Fruit fly (Drosophila melanogaster) whole organism, embryonic: Measurements from ENCODE around the gene CG42395.

Source experiments
- Atf3 ChIP-seq: fragments of 200-800 bp; sonication (Bioruptor generic); optimal IDR thresholded peaks from 3 replicates; lab custom pipeline; 2016; ENCODE audit warnings: missing biosample characterization, missing genetic modification characterization
- BEAF-32 ChIP-seq: fragments of 200-800 bp; sonication (Bioruptor generic); optimal IDR thresholded peaks from 3 replicates; lab custom pipeline; 2017; ENCODE audit warnings: missing biosample characterization, missing genetic modification characterization, mild to moderate bottlenecking, moderate library complexity, missing genetic modification reagents
- CG1024 ChIP-seq: fragments of 200-800 bp; sonication (Bioruptor generic); IDR thresholded peaks from 2 replicates; pipeline ENCODE4 v1.3.6; 2022; ENCODE audit warnings: missing biosample characterization, missing genetic modification characterization
- CG11696 ChIP-seq: fragments of 200-800 bp; sonication (Bioruptor generic); IDR thresholded peaks from 2 replicates; pipeline ENCODE4 v1.3.6; 2022; ENCODE audit warnings: missing biosample characterization, missing genetic modification characterization
- CG12942 ChIP-seq: fragments of 200-800 bp; sonication (Bioruptor generic); optimal IDR thresholded peaks from 3 replicates; lab custom pipeline; 2016; ENCODE audit warnings: missing biosample characterization, missing genetic modification characterization
- CG13624 ChIP-seq: fragments of 200-800 bp; sonication (Bioruptor generic); optimal IDR thresholded peaks from 2 replicates; lab custom pipeline; 2016; ENCODE audit warnings: missing biosample characterization, missing genetic modification characterization
- CG14014 ChIP-seq: fragments of 200-800 bp; sonication (Bioruptor generic); IDR thresholded peaks from 2 replicates; pipeline ENCODE4 v1.3.6; 2022; ENCODE audit warnings: missing biosample characterization, missing genetic modification characterization
- CG14050 ChIP-seq: fragments of 200-800 bp; sonication (Bioruptor generic); IDR thresholded peaks from 3 replicates; pipeline ENCODE4 v1.3.6; 2022; ENCODE audit warnings: missing biosample characterization, missing genetic modification characterization
- CG16779 ChIP-seq: fragments of 200-800 bp; sonication (Bioruptor generic); IDR thresholded peaks from 2 replicates; pipeline ENCODE4 v1.3.6; 2022; ENCODE audit warnings: missing biosample characterization, missing genetic modification characterization
- CG2712 ChIP-seq: fragments of 200-800 bp; optimal IDR thresholded peaks from 3 replicates; lab custom pipeline; 2019; ENCODE audit warnings: missing biosample characterization, mild to moderate bottlenecking, missing genetic modification characterization, moderate library complexity
- CG2875 ChIP-seq: fragments of 200-800 bp; sonication (Bioruptor generic); optimal IDR thresholded peaks from 2 replicates; lab custom pipeline; 2017; ENCODE audit warnings: missing biosample characterization, mild to moderate bottlenecking, missing genetic modification characterization, missing genetic modification reagents
- CG31441 ChIP-seq: fragments of 200-800 bp; sonication (Bioruptor generic); IDR thresholded peaks from 2 replicates; pipeline ENCODE4 v1.3.6; 2022; ENCODE audit warnings: missing biosample characterization, missing genetic modification characterization
- CG4328 ChIP-seq: fragments of 200-800 bp; sonication (Bioruptor generic); optimal IDR thresholded peaks from 3 replicates; lab custom pipeline; 2017; ENCODE audit warnings: missing biosample characterization, missing genetic modification reagents, missing genetic modification characterization
- CG4360 ChIP-seq: fragments of 200-800 bp; sonication (Bioruptor generic); IDR thresholded peaks from 2 replicates; pipeline ENCODE4 v1.3.6; 2022; ENCODE audit warnings: missing biosample characterization, missing genetic modification characterization
- CG6765 ChIP-seq: fragments of 200-800 bp; sonication (Bioruptor generic); optimal IDR thresholded peaks from 3 replicates; lab custom pipeline; 2017; ENCODE audit warnings: missing biosample characterization, mild to moderate bottlenecking, missing genetic modification characterization
- CG7786 ChIP-seq: fragments of 200-800 bp; sonication (Bioruptor generic); optimal IDR thresholded peaks from 2 replicates; lab custom pipeline; 2016; ENCODE audit warnings: missing biosample characterization, missing genetic modification characterization
- CG7963 ChIP-seq: fragments of 200-800 bp; sonication (Bioruptor generic); IDR thresholded peaks from 3 replicates; pipeline ENCODE4 v1.3.6; 2022; ENCODE audit warnings: missing biosample characterization, missing genetic modification characterization; ENCODE audit not compliant: partially characterized antibody
- CG8281 ChIP-seq: fragments of 200-800 bp; sonication (Bioruptor generic); optimal IDR thresholded peaks from 2 replicates; lab custom pipeline; 2018; ENCODE audit warnings: missing biosample characterization, mild to moderate bottlenecking, missing genetic modification characterization, moderate library complexity
- CG8478 ChIP-seq: fragments of >200 bp; optimal IDR thresholded peaks from 2 replicates; lab custom pipeline; 2018
- CG9797 ChIP-seq: fragments of 200-800 bp; sonication (Bioruptor generic); optimal IDR thresholded peaks from 3 replicates; lab custom pipeline; 2018; ENCODE audit warnings: missing biosample characterization, mild to moderate bottlenecking, missing genetic modification characterization
- Dip2 ChIP-seq: fragments of 200-800 bp; sonication (Bioruptor generic); IDR thresholded peaks from 2 replicates; pipeline ENCODE4 v1.3.6; 2022; ENCODE audit warnings: missing biosample characterization, missing genetic modification characterization
- Drgx ChIP-seq: fragments of 200-800 bp; sonication (Bioruptor generic); IDR thresholded peaks from 2 replicates; pipeline ENCODE4 v1.3.6; 2022; ENCODE audit warnings: missing biosample characterization, missing genetic modification characterization
- E2f2 ChIP-seq: fragments of 200-800 bp; sonication (Bioruptor generic); IDR thresholded peaks from 2 replicates; pipeline ENCODE4 v1.3.6; 2022; ENCODE audit warnings: missing biosample characterization, missing genetic modification characterization
- Gug ChIP-seq: fragments of 200-800 bp; sonication (Bioruptor generic); IDR thresholded peaks from 4 replicates; pipeline ENCODE4 v1.3.6; 2022; ENCODE audit warnings: missing biosample characterization, missing genetic modification characterization
- Kr ChIP-seq: fragments of 200-800 bp; sonication (Bioruptor generic); optimal IDR thresholded peaks from 2 replicates; lab custom pipeline; 2017; ENCODE audit warnings: missing biosample characterization, mild to moderate bottlenecking, missing genetic modification characterization
- MESR4 ChIP-seq: fragments of 200-800 bp; sonication (Bioruptor generic); optimal IDR thresholded peaks from 2 replicates; lab custom pipeline; 2018; ENCODE audit warnings: missing biosample characterization, mild to moderate bottlenecking, missing genetic modification characterization, moderate library complexity
- Poxn ChIP-seq: fragments of 200-800 bp; sonication (Bioruptor generic); IDR thresholded peaks from 2 replicates; pipeline ENCODE4 v1.3.6; 2022; ENCODE audit warnings: missing biosample characterization, missing genetic modification characterization
- Rx ChIP-seq: fragments of 200-800 bp; sonication (Bioruptor generic); IDR thresholded peaks from 2 replicates; pipeline ENCODE4 v1.3.6; 2022; ENCODE audit warnings: missing biosample characterization, missing genetic modification characterization
- Scr ChIP-seq: fragments of 200-800 bp; sonication (Bioruptor generic); IDR thresholded peaks from 2 replicates; pipeline ENCODE4 v1.3.6; 2022; ENCODE audit warnings: missing biosample characterization, missing genetic modification characterization; ENCODE audit not compliant: partially characterized antibody
- Sry-β ChIP-seq: fragments of 200-800 bp; sonication (Bioruptor generic); optimal IDR thresholded peaks from 2 replicates; lab custom pipeline; 2018; ENCODE audit warnings: missing biosample characterization, mild to moderate bottlenecking, missing genetic modification characterization, moderate library complexity
- caup ChIP-seq: fragments of 200-800 bp; sonication (Bioruptor generic); optimal IDR thresholded peaks from 3 replicates; lab custom pipeline; 2017; ENCODE audit warnings: missing biosample characterization, mild to moderate bottlenecking, missing genetic modification characterization, moderate library complexity; ENCODE audit not compliant: severe bottlenecking
- chinmo ChIP-seq: fragments of 200-800 bp; sonication (Bioruptor generic); IDR thresholded peaks from 4 replicates; pipeline ENCODE4 v1.3.6; 2022; ENCODE audit warnings: missing biosample characterization, missing genetic modification characterization; ENCODE audit not compliant: partially characterized antibody
- emc ChIP-seq: fragments of 200-800 bp; sonication (Bioruptor generic); optimal IDR thresholded peaks from 2 replicates; lab custom pipeline; 2016; ENCODE audit warnings: missing biosample characterization, missing genetic modification characterization
- ems ChIP-seq: fragments of 200-800 bp; sonication (Bioruptor generic); optimal IDR thresholded peaks from 3 replicates; lab custom pipeline; 2016; ENCODE audit warnings: missing biosample characterization, missing genetic modification characterization
- ewg ChIP-seq: fragments of 200-800 bp; sonication (Bioruptor generic); optimal IDR thresholded peaks from 3 replicates; lab custom pipeline; 2017; ENCODE audit warnings: mild to moderate bottlenecking, missing biosample characterization, missing genetic modification reagents, missing genetic modification characterization
- fd96Cb ChIP-seq: fragments of 200-800 bp; sonication (Bioruptor generic); optimal IDR thresholded peaks from 2 replicates; lab custom pipeline; 2018; ENCODE audit warnings: missing biosample characterization, mild to moderate bottlenecking, missing genetic modification characterization, moderate library complexity
- gfzf ChIP-seq: fragments of 200-800 bp; sonication (Bioruptor generic); optimal IDR thresholded peaks from 2 replicates; lab custom pipeline; 2016; ENCODE audit warnings: missing biosample characterization, mild to moderate bottlenecking, missing genetic modification characterization, moderate library complexity
- ham ChIP-seq: fragments of 200-800 bp; sonication (Bioruptor generic); IDR thresholded peaks from 2 replicates; pipeline ENCODE4 v1.3.6; 2022; ENCODE audit warnings: missing biosample characterization, missing genetic modification characterization
- lilli ChIP-seq: fragments of 200-800 bp; sonication (Bioruptor generic); optimal IDR thresholded peaks from 3 replicates; lab custom pipeline; 2016; ENCODE audit warnings: missing biosample characterization, missing genetic modification characterization
- pzg ChIP-seq: fragments of 200-800 bp; sonication (Bioruptor generic); optimal IDR thresholded peaks from 3 replicates; lab custom pipeline; 2018; ENCODE audit warnings: missing biosample characterization, mild to moderate bottlenecking, missing genetic modification characterization, moderate library complexity
- schlank ChIP-seq: fragments of 200-800 bp; sonication (Bioruptor generic); optimal IDR thresholded peaks from 2 replicates; lab custom pipeline; 2018; ENCODE audit warnings: missing biosample characterization, mild to moderate bottlenecking, missing genetic modification characterization
- seq ChIP-seq: fragments of 200-800 bp; sonication (Bioruptor generic); IDR thresholded peaks from 2 replicates; pipeline ENCODE4 v1.3.6; 2022; ENCODE audit warnings: missing biosample characterization, missing genetic modification characterization
- sim ChIP-seq: fragments of 200-800 bp; sonication (Bioruptor generic); IDR thresholded peaks from 2 replicates; pipeline ENCODE4 v1.3.6; 2022; ENCODE audit warnings: missing biosample characterization, missing genetic modification characterization
- sqz ChIP-seq: fragments of 200-800 bp; sonication (Bioruptor generic); optimal IDR thresholded peaks from 3 replicates; lab custom pipeline; 2018; ENCODE audit warnings: missing biosample characterization, mild to moderate bottlenecking, missing genetic modification characterization
- sug ChIP-seq: fragments of 200-800 bp; optimal IDR thresholded peaks from 2 replicates; lab custom pipeline; 2019; ENCODE audit warnings: missing biosample characterization, mild to moderate bottlenecking, missing genetic modification characterization, moderate library complexity
- unpg ChIP-seq: fragments of 200-800 bp; sonication (Bioruptor generic); optimal IDR thresholded peaks from 3 replicates; lab custom pipeline; 2018; ENCODE audit warnings: missing biosample characterization, mild to moderate bottlenecking, missing genetic modification characterization, moderate library complexity
- wdn ChIP-seq: fragments of 200-800 bp; sonication (Bioruptor generic); IDR thresholded peaks from 2 replicates; pipeline ENCODE4 v1.3.6; 2022; ENCODE audit warnings: missing biosample characterization, missing genetic modification characterization
- wek ChIP-seq: fragments of 200-800 bp; sonication (Bioruptor generic); optimal IDR thresholded peaks from 3 replicates; lab custom pipeline; 2018; ENCODE audit warnings: missing biosample characterization, mild to moderate bottlenecking, missing genetic modification characterization, moderate library complexity
- z ChIP-seq: fragments of 200-800 bp; sonication (Bioruptor generic); IDR thresholded peaks from 3 replicates; pipeline ENCODE4 v1.3.6; 2022; ENCODE audit warnings: missing biosample characterization, missing genetic modification characterization

Gene CG42395

dm6 chrX:9600083-9600817 lies 24.2 kb upstream of the CG42395 start (continued):
- TF ChIP-seq pzg (GFP tag; lab: Kevin White, UChicago) (no peak), CG31441 (GFP tag; lab: Robert Waterston, UW) (peak; percentile 74), CG16779 (GFP tag; lab: Robert Waterston, UW) (no peak), z (GFP tag; lab: Robert Waterston, UW) (no peak), emc (peak; percentile 23), CG1024 (no peak), CG7963 (GFP tag; lab: Robert Waterston, UW) (no peak), chinmo (no peak; the same call in 3 of the 4 replicates), sug (tag; lab: Kevin White, UChicago) (peak; percentile 56), Poxn (GFP tag; lab: Robert Waterston, UW) (0 out of 2 replicates have a peak, but pooled peaks have one; percentile 12), wdn (GFP tag; lab: Robert Waterston, UW) (0 out of 2 replicates have a peak, but pooled peaks have one; percentile 27), MESR4 (GFP tag; lab: Kevin White, UChicago) (no peak), CG4328 (peak; percentile 53), ewg (GFP tag; lab: Kevin White, UChicago) (peak; percentile 77), CG8478 (lab: Kevin White, UChicago) (no peak), CG2712 (tag; lab: Kevin White, UChicago) (peak; percentile 77), Dip2 (0 out of 2 replicates have a peak, but pooled peaks have one; percentile 6), CG7786 (GFP tag; lab: Kevin White, UChicago) (peak; percentile 69), CG12942 (peak; percentile 39), CG14050 (GFP tag; lab: Robert Waterston, UW) (0 out of 3 replicates have a peak, but pooled peaks have one; percentile 10), sim (GFP tag; lab: Robert Waterston, UW) (no peak), Kr (GFP tag; lab: Kevin White, UChicago) (no peak), CG6765 (GFP tag; lab: Kevin White, UChicago) (peak; percentile 71), Scr (GFP tag; lab: Robert Waterston, UW) (no peak), schlank (tag; lab: Kevin White, UChicago) (peak; percentile 12), CG8281 (tag; lab: Kevin White, UChicago) (peak; percentile 50), wek (GFP tag; lab: Kevin White, UChicago) (peak; percentile 15), CG9797 (GFP tag; lab: Kevin White, UChicago) (no peak), ham (GFP tag; lab: Robert Waterston, UW) (no peak), CG2875 (GFP tag; lab: Kevin White, UChicago) (peak; percentile 50), unpg (GFP tag; lab: Kevin White, UChicago) (peak; percentile 71), CG14014 (GFP tag; lab: Robert Waterston, UW) (peak; percentile 64), Sry-β (GFP tag; lab: Kevin White, UChicago) (no peak), fd96Cb (tag; lab: Kevin White, UChicago) (peak; percentile 64), Rx (peak; percentile 51), Gug (GFP tag; lab: Robert Waterston, UW) (peak; percentile 61; the same call in 2 of the 4 replicates), CG11696 (GFP tag; lab: Robert Waterston, UW) (no peak), gfzf (GFP tag; lab: Kevin White, UChicago) (no peak), ems (GFP tag; lab: Kevin White, UChicago) (peak; percentile 74), Drgx (GFP tag; lab: Robert Waterston, UW) (peak; percentile 75), sqz (GFP tag; lab: Kevin White, UChicago) (peak; percentile 89), Atf3 (GFP tag; lab: Kevin White, UChicago) (peak; percentile 46), CG13624 (GFP tag; lab: Kevin White, UChicago) (peak; percentile 93), seq (GFP tag; lab: Robert Waterston, UW) (peak; percentile 52; the same call in 1 of the 2 replicates), caup (peak; percentile 76), lilli (GFP tag; lab: Kevin White, UChicago) (peak; percentile 84), E2f2 (GFP tag; lab: Robert Waterston, UW) (peak; percentile 44; the same call in 1 of the 2 replicates), BEAF-32 (GFP tag; lab: Kevin White, UChicago) (no peak), CG4360 (no peak)
